Worm (Caenorhabditis elegans): ENCODE results near the gene ceh-18.

Gene ceh-18

DNA sequence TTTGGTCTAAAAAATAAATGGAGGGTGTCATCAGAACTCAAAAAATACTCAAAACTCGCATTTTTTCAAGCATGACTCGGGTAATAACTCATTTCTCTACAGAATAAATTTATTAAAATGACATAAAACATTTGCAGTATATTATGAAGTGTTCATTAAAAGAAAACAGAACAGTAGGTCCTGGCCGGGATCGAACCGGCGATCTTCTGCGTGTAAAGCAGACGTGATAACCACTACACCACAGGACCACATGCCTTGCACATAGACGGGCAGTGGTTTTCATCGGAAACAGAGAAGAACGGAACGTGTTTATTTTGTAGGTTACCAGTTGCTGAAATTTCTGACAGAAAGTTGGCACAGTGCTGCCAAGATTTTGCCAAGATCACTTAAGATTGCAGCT lies 64.2 kb downstream of the ceh-18 start:
- TF ChIP-seq pha-4 (tag; optimal IDR thresholded peaks at IDR 0.05) (peak; percentile 2), nhr-43 (tag; optimal IDR thresholded peaks at IDR 0.05; ENCODE audit: poor library complexity, severe bottlenecking) (peak; percentile 28), nfya-1 (tag; optimal IDR thresholded peaks at IDR 0.05; ENCODE audit: insufficient read depth) (no peak)

Data from whole organism, L3 larva.